Fruit fly (Drosophila melanogaster) ovary, adult (tissue): ENCODE results near the gene Gnpnat.

Experiments used
- CG17801 ChIP-seq: fragments of 200-800 bp; optimal IDR thresholded peaks from 2 replicates; lab custom pipeline; 2019; ENCODE audit warnings: missing biosample characterization, mild to moderate bottlenecking, missing genetic modification characterization, moderate library complexity; ENCODE audit not compliant: partially characterized antibody

Gene Gnpnat

DNA sequence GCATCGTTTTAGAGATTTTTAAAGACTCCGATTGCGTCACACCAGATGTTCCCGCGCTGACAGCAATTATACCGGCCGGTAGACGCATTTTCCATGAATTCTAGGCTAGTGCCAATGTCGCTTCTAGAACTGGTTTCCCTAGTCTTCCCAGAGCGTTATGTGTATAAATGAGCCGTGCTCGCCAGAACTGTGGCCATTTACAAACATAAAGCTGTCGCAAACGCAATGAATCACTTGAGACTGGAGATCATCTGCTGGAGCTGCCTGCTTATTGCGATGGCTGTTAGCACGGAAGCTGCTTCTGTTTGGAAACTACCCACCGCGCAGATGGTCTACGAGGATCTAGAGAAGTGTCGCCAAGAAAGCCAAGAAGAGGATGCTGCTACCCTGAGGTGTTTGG lies 23.8 kb upstream of the Gnpnat start, which contains the start of gene Obp99d:
TSS of gene Obp99d (plus strand) at position 192 of the 400 bp plus-strand sequence.
- no peak for TF ChIP-seq CG17801 (GFP tag; lab: Kevin White, UChicago)

DNA sequence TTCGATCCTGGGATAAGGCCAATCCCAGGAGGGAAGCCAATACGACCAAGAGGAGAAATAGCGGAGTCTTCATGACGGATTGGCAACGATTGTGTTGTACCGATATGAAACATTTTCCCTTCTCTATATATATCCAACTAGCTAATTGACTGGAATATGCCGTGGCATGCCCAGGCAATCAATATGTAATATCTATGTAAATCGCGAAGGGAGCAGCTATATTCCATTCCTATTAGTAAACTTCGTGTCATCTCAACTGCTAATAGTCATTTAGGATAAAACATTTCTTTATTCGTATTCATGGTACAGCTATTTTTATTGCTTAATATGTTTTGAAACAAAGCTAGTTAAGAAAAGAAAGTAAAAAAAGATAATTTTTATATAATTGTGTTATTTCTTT lies 22.8 kb upstream of the Gnpnat start, which contains the start of gene Dup99B:
TSS of gene Dup99B (minus strand) at position 101 of the 400 bp plus-strand sequence.
- no peak for TF ChIP-seq CG17801 (GFP tag; lab: Kevin White, UChicago)

DNA sequence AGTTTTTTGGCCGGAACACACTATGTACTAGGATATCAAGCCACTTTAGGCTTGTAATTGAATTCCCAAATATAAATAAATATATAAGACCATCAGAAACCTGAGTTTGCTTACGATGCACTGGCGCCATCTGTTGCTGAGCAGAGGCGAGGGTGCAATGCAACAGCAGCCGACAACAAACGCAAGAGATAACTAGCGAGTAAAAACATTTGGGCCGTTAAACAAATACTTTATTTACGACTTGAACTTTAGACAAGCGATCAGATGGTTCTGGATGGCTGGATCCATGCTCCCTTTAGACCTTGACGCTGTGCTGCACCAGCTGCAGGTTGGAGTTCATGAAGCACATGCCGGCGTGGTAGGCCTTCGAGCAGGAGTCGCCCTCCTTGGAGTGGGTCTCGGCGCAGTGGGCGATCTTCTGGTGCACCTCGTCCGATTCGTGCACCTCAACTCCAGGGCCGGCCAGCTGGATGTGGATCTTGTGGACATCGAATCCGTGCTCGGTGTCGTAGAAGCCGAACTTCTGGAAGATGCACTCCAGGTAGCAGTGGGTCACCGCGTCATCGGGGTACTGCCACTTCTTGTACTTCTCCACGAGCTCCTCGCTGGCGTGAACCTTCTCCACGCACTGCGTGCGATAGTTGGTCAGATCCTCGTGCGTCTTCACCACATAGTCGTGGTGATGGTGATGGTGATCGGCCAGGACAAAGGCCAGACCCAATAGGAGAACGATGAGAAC lies 21.9 kb upstream of the Gnpnat start:
- no peak for TF ChIP-seq CG17801 (GFP tag; lab: Kevin White, UChicago)

DNA sequence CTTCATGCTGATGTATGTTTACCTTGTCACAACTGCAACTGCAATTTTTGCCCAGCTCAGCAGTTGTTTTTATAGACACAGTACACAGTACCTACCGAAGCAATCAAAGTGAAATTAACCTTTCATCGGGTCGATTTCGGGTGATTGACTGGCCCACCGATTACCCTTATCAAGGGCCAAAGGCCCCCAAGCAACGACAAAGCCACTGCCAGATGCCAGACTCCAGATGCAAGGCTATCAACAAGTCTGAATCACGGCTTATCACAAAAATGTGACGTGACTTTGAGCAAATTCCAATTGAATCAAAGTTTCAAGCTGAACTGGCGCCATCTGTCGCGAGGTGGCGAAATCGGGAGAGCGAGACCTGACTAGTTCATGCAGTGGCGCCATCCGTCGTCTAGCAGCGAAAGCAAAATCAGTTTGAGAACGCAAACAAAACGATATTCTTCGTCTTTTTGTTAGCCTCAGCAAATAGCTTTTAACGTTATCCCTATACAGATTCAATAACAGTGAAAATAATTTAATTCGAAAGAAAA lies 21.2 kb upstream of the Gnpnat start, which contains the start of gene Obp99b:
TSS of gene Obp99b (minus strand) at position 115 of the 536 bp plus-strand sequence.
- TF ChIP-seq CG17801 (GFP tag; lab: Kevin White, UChicago) = no peak

DNA sequence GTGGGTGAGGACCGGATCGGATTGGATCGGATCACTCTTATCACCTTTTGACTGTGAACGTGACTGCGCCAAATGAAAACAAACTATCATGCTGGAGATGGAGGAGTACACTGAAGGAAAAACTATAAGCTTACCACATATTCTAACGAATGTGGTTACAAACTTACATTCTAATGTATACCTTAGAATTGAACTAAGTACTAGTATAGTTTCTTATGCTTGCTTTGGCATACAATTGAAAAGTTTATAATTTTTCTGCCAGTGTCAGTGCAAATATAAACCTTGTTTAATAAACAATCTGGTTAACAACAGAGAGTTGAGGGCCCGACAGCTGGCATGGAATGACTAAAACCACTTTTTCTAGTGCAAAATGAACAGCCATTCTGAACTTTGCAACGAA lies 20.6 kb upstream of the Gnpnat start:
- TF ChIP-seq CG17801 (GFP tag; lab: Kevin White, UChicago) = no peak

DNA sequence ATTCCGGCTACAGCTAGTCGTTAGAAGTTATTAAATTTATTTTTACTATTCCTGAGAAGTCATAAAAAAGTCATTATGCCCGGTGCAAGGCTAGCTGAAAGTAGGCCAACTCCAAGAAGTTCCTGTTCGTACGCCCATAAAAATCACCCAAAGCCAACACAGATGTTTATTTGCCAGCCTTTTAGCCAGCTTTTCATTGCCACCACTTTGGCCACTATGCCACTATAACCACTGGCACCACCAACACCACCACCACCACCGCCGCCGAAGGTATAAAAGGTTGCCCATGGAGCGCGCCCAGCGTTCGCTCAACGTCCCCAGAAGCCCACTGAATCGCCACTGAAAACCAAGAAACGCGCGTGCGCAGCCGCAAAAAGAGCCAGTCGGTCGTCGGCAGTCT lies 19.7 kb upstream of the Gnpnat start, which contains the start of gene CG15506:
TSS of gene CG15506 (plus strand) at position 301 of the 400 bp plus-strand sequence.
- TF ChIP-seq CG17801 (GFP tag; lab: Kevin White, UChicago) = no peak

DNA sequence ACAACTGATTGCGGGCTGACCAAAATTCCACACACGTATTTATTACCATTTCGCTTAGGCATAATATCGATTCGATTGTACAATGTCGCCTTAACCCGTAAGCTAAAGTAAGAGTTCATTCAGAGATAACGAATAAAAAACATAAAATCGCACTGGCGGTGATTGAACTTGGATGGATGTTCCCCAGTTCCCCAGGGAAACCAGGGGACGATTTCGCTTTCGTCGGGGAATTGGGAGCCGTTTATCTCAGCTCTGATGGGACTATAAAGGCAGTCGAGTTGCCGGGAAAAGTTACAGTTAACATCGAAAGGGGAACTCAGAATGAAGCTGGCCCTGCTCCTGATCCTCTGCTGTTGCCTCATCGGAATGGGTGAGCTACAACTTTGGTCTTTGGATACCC lies 15.8 kb upstream of the Gnpnat start, which contains the start of gene CG34296:
TSS of gene CG34296 (plus strand) at position 301 of the 400 bp plus-strand sequence.
- no peak for TF ChIP-seq CG17801 (GFP tag; lab: Kevin White, UChicago)

DNA sequence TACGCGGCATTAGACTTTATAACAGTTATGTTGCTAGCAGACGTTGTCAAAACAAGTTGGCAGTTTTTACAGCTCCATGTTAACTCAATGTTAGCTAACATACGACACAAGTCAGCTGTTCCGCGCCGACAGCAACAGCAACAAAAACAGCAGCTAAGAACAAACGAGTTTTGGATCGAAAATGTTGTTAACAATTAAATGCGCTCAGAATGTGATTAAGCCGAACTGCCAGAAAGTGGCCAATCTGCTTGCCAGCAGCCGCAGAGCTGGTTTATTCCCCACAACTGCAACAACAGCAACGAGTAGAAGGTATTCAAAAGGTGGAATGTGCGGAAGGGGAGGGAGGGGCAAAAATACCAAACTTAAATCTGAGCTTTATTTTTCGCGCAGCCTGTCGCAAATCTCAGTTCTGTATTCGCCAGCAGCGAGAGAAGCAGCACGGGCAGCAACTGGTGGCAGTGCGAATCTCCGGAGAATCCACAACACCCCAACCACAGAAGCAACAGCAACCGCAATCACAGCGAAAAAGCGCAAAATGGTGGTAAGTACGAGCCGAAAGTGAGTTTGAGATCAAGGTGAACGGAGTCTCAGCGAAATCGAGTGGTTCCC lies 14.9 kb upstream of the Gnpnat start, which contains the start of gene Pcd:
TSS of gene Pcd (plus strand) at position 116 of the 609 bp plus-strand sequence.
- peak; percentile 44 for TF ChIP-seq CG17801 (GFP tag; lab: Kevin White, UChicago)

DNA sequence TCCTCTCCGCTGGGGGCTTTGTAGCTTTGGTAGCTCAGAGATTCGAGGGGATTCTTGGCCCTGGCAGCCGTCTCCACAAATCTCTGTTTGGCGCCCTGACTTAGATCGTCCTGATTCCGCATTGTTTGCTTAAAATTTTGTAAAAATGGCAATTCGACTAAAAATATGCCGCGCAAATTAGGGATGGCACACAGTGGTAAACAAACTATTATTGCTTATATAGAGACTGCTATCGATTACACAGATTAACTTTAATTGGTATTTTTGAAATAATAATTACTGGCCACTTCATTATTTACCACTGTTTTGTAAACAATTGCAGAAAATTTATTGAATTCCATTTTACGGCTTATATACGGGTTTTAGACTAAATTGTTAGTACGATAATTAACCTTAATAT lies 13.3 kb upstream of the Gnpnat start, which contains the start of the genes Naa40 and CG18731:
TSS of gene Naa40 (minus strand) at position 206 of the 400 bp plus-strand sequence.
TSS of gene CG18731 (plus strand) at position 283 of the 400 bp plus-strand sequence.
- no peak for TF ChIP-seq CG17801 (GFP tag; lab: Kevin White, UChicago)

DNA sequence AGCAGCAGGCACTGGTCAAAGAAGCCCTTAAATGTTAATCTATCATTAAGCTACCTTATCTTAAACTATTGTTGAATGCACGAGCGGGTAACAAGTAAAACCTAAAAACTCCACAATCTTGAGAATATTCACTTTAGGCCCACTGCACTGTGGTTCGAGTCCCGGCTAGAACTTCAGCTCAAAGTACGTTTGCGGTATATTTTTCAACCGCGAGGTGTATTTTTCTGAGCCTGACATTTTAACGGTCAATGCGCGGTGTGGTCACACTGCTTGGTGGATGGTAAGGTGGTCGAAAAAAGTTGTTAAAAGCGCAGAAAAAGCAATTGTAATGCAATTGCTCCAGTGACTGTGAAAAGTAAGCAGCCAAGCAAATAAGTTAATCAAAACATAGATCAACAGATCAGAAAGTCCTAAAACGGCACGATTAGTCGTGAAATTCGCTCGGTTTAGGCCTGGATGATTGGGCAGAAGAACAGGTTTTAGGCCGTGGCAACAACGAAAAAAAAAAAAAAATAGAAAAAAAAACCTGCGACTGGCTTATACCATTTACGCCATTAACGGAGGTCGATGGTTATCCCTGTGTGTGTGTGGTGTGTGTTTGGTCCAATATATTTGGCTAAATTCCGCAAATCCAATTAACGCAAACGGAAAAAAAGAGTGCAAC lies 12.4 kb upstream of the Gnpnat start, which contains the start of gene Kul:
TSS of gene Kul (plus strand) at position 254 of the 664 bp plus-strand sequence.
- TF ChIP-seq CG17801 (GFP tag; lab: Kevin White, UChicago) = peak; percentile 5

DNA sequence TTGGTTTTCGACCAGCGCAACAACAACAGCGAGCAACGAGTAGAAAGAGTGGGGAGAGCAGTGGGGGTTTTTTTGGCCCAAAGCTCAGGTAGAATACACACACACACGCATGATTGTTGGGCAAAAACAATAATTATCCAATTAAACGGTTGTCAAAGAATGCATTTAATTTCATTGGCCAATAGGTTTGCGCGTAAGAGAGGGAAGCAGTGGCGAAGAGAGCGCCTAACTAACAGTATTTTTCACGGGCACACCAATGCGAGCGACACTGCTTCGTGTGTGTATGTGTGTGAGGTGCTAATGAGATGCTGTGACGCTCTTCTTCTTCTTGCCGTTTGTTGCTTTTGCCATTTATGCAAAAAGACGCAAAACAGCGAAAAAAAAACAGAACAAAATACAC lies 11.8 kb upstream of the Gnpnat start:
- TF ChIP-seq CG17801 (GFP tag; lab: Kevin White, UChicago) = no peak

DNA sequence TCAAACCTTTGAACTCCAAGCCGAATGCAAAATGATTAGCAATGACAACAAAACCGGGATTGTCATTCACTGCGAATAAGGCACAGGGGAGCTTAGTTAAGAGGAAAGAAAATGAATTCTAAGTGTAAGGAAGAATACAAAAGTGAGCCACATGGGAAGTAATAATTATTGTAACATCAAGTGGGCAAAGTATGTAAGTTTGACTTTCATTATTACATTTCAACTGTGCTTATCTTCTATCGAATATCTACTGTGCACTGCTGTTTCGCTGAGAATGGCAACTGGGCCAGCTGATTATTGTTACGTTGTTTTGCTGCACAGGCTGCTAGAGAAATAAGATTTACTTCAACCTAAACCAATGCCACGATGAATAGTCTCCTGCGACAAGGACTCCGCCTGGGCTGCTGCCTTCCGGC lies 1.4 kb upstream of the Gnpnat start, which contains the start of the genes CG7601 and CIA30:
TSS of gene CG7601 (minus strand) at position 68 of the 416 bp plus-strand sequence.
TSS of gene CIA30 (plus strand) at position 288 of the 416 bp plus-strand sequence.
- peak; percentile 97 for TF ChIP-seq CG17801 (GFP tag; lab: Kevin White, UChicago)

DNA sequence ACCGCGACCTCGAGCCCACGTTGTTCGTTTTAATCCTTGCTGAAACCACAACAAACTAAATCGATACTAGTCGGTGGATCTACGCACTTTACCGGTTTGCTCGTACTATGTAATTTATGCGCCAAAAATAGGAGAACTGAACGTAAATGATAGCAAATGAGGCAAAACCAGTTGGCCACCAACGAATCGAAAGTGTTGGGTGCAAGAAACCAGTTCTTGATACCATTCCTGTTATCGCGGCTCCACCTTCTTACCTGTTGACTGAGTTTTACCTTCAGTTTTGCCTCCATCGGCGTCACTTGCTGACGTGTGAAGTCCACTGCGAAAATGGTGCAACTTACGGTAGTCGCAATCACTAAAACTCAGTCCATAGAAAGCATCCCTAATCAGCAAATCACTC lies 2.0 kb downstream of the Gnpnat start:
- TF ChIP-seq CG17801 (GFP tag; lab: Kevin White, UChicago) = no peak

DNA sequence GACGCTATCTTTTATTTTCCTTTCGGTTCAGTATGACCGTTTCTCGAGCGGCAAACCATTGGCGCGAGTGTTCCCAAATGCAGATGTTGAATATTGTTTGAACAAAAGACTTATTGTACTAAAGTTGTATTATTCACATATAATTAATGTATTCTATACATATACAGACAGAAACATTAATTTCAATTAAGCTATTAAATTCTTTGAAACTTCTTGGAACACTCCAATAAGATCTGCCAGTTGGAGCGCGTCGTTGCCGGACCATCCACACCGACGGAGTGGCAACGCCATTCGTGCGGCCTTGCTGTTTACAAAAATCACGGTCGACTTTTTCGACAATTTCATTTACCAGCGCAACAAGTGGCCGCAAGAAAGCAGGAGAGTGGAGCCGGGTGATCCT lies 7.0 kb downstream of the Gnpnat start, which contains the start of the genes Wdr24 and IntS11:
TSS of gene Wdr24 (minus strand) at position 37 of the 400 bp plus-strand sequence.
TSS of gene IntS11 (plus strand) at position 282 of the 400 bp plus-strand sequence.
- peak; percentile 89 for TF ChIP-seq CG17801 (GFP tag; lab: Kevin White, UChicago)
